Worm (Caenorhabditis elegans) whole organism, L2 larva: ENCODE data around the gene C04A11.1.

Source experiments
- blmp-1 ChIP-seq: sonication (generic microtip); optimal IDR thresholded peaks from 2 replicates; lab custom pipeline; 2017; ENCODE audit warnings: missing genetic modification characterization, mild to moderate bottlenecking, missing compliant biosample characterization, antibody characterized with exemption, moderate library complexity; ENCODE audit not compliant: insufficient read depth
- dmd-4 ChIP-seq: sonication (generic microtip); optimal IDR thresholded peaks from 2 replicates; lab custom pipeline; 2017; ENCODE audit warnings: missing biosample characterization, missing genetic modification characterization
- skn-1 ChIP-seq: sonication (generic microtip); optimal IDR thresholded peaks from 2 replicates; lab custom pipeline; 2017; ENCODE audit warnings: missing biosample characterization, missing genetic modification characterization
- sma-3 ChIP-seq: sonication (generic microtip); optimal IDR thresholded peaks from 2 replicates; lab custom pipeline; 2016; ENCODE audit warnings: missing genetic modification reagents, missing genetic modification characterization, missing compliant biosample characterization

DNA sequence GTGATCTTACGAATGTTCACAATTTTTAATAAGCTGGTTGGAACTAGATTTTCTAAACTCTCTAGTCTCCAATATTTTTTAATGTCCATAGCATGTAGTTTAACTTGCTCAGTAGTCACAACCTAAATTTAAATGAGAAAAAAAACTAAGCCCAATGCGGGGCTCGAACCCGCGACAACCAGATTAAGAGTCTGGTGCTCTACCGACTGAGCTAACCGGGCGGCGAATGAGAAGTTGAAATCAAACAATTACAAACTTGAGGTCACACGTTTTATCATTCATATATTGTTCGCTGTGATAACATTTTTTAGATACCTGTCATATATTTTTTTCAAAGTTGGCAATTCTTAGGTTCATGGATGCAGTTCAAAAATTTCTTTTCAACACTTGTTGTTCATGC, 4.5 kb upstream of the C04A11.1 start:
- no peak for TF ChIP-seq blmp-1 (tag; lab: Kevin White, UChicago)
- TF ChIP-seq sma-3 (GFP tag; lab: Kevin White, UChicago), result no peak
- TF ChIP-seq skn-1 (tag; lab: Kevin White, UChicago), result no peak
- no peak for TF ChIP-seq dmd-4
